Worm (Caenorhabditis elegans) whole organism, young adult: Measurements from ENCODE around the gene F20A1.8.

ENCODE experiments used
- B0336.3 ChIP-seq: fragments of 200-800 bp; sonication (Bioruptor generic); IDR thresholded peaks from 2 replicates; pipeline ENCODE4 v1.3.6; 2022; ENCODE audit warnings: missing genetic modification characterization, missing compliant biosample characterization
- F22D6.2 ChIP-seq: sonication (generic microtip); optimal IDR thresholded peaks from 2 replicates; lab custom pipeline; 2016; ENCODE audit warnings: mild to moderate bottlenecking, missing genetic modification characterization, missing compliant biosample characterization
- F33H1.4 ChIP-seq: fragments of 200-800 bp; sonication (Bioruptor generic); IDR thresholded peaks from 2 replicates; pipeline ENCODE4 v1.3.6; 2022; ENCODE audit warnings: missing genetic modification reagents, missing genetic modification characterization, missing compliant biosample characterization
- F52B5.7 ChIP-seq: sonication (generic microtip); optimal IDR thresholded peaks from 2 replicates; lab custom pipeline; 2016; ENCODE audit warnings: mild to moderate bottlenecking, missing genetic modification characterization, missing compliant biosample characterization
- F55B11.4 ChIP-seq: sonication (generic microtip); optimal IDR thresholded peaks from 2 replicates; lab custom pipeline; 2016; ENCODE audit warnings: missing compliant biosample characterization, missing genetic modification characterization, borderline replicate concordance; ENCODE audit not compliant: insufficient read depth
- F57A8.1 ChIP-seq: fragments of 200-800 bp; sonication (Bioruptor generic); optimal IDR thresholded peaks from 2 replicates; lab custom pipeline; 2018; ENCODE audit warnings: mild to moderate bottlenecking, missing genetic modification characterization, moderate library complexity, missing compliant biosample characterization
- K11D2.4 ChIP-seq: fragments of 200-800 bp; sonication (Bioruptor generic); IDR thresholded peaks from 2 replicates; pipeline ENCODE4 v1.3.6; 2022; ENCODE audit warnings: missing genetic modification reagents, missing genetic modification characterization, missing compliant biosample characterization
- K12H6.12 ChIP-seq: fragments of 200-800 bp; sonication (Bioruptor generic); optimal IDR thresholded peaks from 2 replicates; lab custom pipeline; 2018; ENCODE audit warnings: mild to moderate bottlenecking, missing genetic modification characterization, missing compliant biosample characterization
- T07F8.4 ChIP-seq: sonication (generic microtip); optimal IDR thresholded peaks from 2 replicates; lab custom pipeline; 2016; ENCODE audit warnings: mild to moderate bottlenecking, missing genetic modification characterization, moderate library complexity, missing compliant biosample characterization
- Y53G8AR.9 ChIP-seq: fragments of 200-800 bp; sonication (Bioruptor generic); conservative IDR thresholded peaks from 2 replicates; pipeline ENCODE4 v1.3.6; 2022; ENCODE audit warnings: missing genetic modification reagents, missing genetic modification characterization, missing compliant biosample characterization
- Y56A3A.18 ChIP-seq: fragments of 200-800 bp; sonication (Bioruptor generic); IDR thresholded peaks from 2 replicates; pipeline ENCODE4 v1.3.6; 2022; ENCODE audit warnings: missing genetic modification reagents, missing genetic modification characterization, missing compliant biosample characterization
- ZK185.1 ChIP-seq: sonication (generic microtip); optimal IDR thresholded peaks from 2 replicates; lab custom pipeline; 2016; ENCODE audit warnings: mild to moderate bottlenecking, missing genetic modification characterization, missing compliant biosample characterization; ENCODE audit not compliant: poor library complexity, severe bottlenecking
- akir-1 ChIP-seq: fragments of 200-800 bp; sonication (Bioruptor generic); optimal IDR thresholded peaks from 2 replicates; lab custom pipeline; 2018; ENCODE audit warnings: mild to moderate bottlenecking, missing genetic modification characterization, moderate library complexity, missing compliant biosample characterization
- atf-7 ChIP-seq: sonication (generic microtip); optimal IDR thresholded peaks from 2 replicates; lab custom pipeline; 2017; ENCODE audit warnings: mild to moderate bottlenecking, missing genetic modification characterization, missing compliant biosample characterization
- attf-5 ChIP-seq: fragments of 200-800 bp; sonication (Bioruptor generic); optimal IDR thresholded peaks from 2 replicates; lab custom pipeline; 2018; ENCODE audit warnings: mild to moderate bottlenecking, missing genetic modification characterization, missing compliant biosample characterization
- bed-1 ChIP-seq: fragments of 200-800 bp; sonication (Bioruptor generic); IDR thresholded peaks from 2 replicates; pipeline ENCODE4 v1.3.6; 2022; ENCODE audit warnings: missing genetic modification reagents, missing genetic modification characterization, missing compliant biosample characterization
- bed-2 ChIP-seq: fragments of 200-800 bp; sonication (Bioruptor generic); IDR thresholded peaks from 2 replicates; pipeline ENCODE4 v1.3.6; 2022; ENCODE audit warnings: missing genetic modification reagents, missing genetic modification characterization, missing compliant biosample characterization
- ceh-100 ChIP-seq: fragments of 200-800 bp; sonication (Bioruptor generic); IDR thresholded peaks from 2 replicates; pipeline ENCODE4 v1.3.6; 2022; ENCODE audit warnings: missing genetic modification reagents, missing genetic modification characterization, missing compliant biosample characterization
- ceh-27 ChIP-seq: fragments of 200-800 bp; sonication (Bioruptor generic); optimal IDR thresholded peaks from 2 replicates; lab custom pipeline; 2018; ENCODE audit warnings: mild to moderate bottlenecking, missing genetic modification characterization, moderate library complexity, missing compliant biosample characterization
- chd-7 ChIP-seq: sonication (generic microtip); optimal IDR thresholded peaks from 2 replicates; lab custom pipeline; 2016; ENCODE audit warnings: mild to moderate bottlenecking, missing genetic modification characterization, moderate library complexity, missing compliant biosample characterization
- dox-1 ChIP-seq: fragments of 200-800 bp; sonication (Bioruptor generic); IDR thresholded peaks from 2 replicates; pipeline ENCODE4 v1.3.6; 2022; ENCODE audit warnings: missing genetic modification reagents, missing genetic modification characterization, missing compliant biosample characterization
- ekl-4 ChIP-seq: fragments of 200-800 bp; sonication (Bioruptor generic); IDR thresholded peaks from 2 replicates; pipeline ENCODE4 v1.3.6; 2022; ENCODE audit warnings: missing genetic modification reagents, missing genetic modification characterization, missing compliant biosample characterization
- fkh-3 ChIP-seq: sonication (generic microtip); optimal IDR thresholded peaks from 2 replicates; lab custom pipeline; 2016; ENCODE audit warnings: mild to moderate bottlenecking, missing genetic modification characterization, missing compliant biosample characterization
- hsf-1 ChIP-seq: fragments of 200-800 bp; sonication (Bioruptor generic); IDR thresholded peaks from 2 replicates; pipeline ENCODE4 v1.3.6; 2022; ENCODE audit warnings: missing genetic modification reagents, missing genetic modification characterization, missing compliant biosample characterization
- lir-1 ChIP-seq: fragments of 200-800 bp; sonication (Bioruptor generic); conservative IDR thresholded peaks from 2 replicates; pipeline ENCODE4 v1.3.6; 2022; ENCODE audit warnings: missing genetic modification reagents, missing genetic modification characterization, missing compliant biosample characterization
- lsl-1 ChIP-seq: fragments of 200-800 bp; sonication (Bioruptor generic); optimal IDR thresholded peaks from 2 replicates; lab custom pipeline; 2018; ENCODE audit warnings: mild to moderate bottlenecking, missing genetic modification characterization, moderate library complexity, missing compliant biosample characterization
- madf-6 ChIP-seq: fragments of 200-800 bp; sonication (Bioruptor generic); IDR thresholded peaks from 2 replicates; pipeline ENCODE4 v1.3.6; 2022; ENCODE audit warnings: missing genetic modification reagents, missing genetic modification characterization, missing compliant biosample characterization
- mes-4 ChIP-seq: sonication (generic microtip); optimal IDR thresholded peaks from 2 replicates; lab custom pipeline; 2016; ENCODE audit warnings: missing genotype, missing genetic modification characterization, missing compliant biosample characterization
- mxl-1 ChIP-seq: sonication (generic microtip); optimal IDR thresholded peaks from 2 replicates; lab custom pipeline; 2016; ENCODE audit warnings: missing genetic modification characterization, missing compliant biosample characterization
- nfya-1 ChIP-seq: sonication (generic microtip); optimal IDR thresholded peaks from 2 replicates; lab custom pipeline; 2017; ENCODE audit warnings: antibody characterized with exemption, missing compliant biosample characterization, missing genetic modification characterization, borderline replicate concordance; ENCODE audit not compliant: insufficient read depth
- nfyb-1 ChIP-seq: fragments of 200-800 bp; sonication (Bioruptor generic); IDR thresholded peaks from 2 replicates; pipeline ENCODE4 v1.3.6; 2022; ENCODE audit warnings: missing genetic modification reagents, missing genetic modification characterization, missing compliant biosample characterization
- nhr-120 ChIP-seq: fragments of 200-800 bp; sonication (Bioruptor generic); IDR thresholded peaks from 2 replicates; pipeline ENCODE4 v1.3.6; 2022; ENCODE audit warnings: missing genetic modification characterization, missing compliant biosample characterization
- nhr-179 ChIP-seq: sonication (generic microtip); optimal IDR thresholded peaks from 2 replicates; lab custom pipeline; 2016; ENCODE audit warnings: mild to moderate bottlenecking, missing genetic modification characterization, missing compliant biosample characterization
- nhr-27 ChIP-seq: fragments of 200-800 bp; sonication (Bioruptor generic); optimal IDR thresholded peaks from 2 replicates; lab custom pipeline; 2018; ENCODE audit warnings: mild to moderate bottlenecking, missing genetic modification characterization, moderate library complexity, missing compliant biosample characterization
- nhr-90 ChIP-seq: sonication (generic microtip); optimal IDR thresholded peaks from 2 replicates; lab custom pipeline; 2016; ENCODE audit warnings: missing genotype, mild to moderate bottlenecking, missing genetic modification characterization, missing compliant biosample characterization
- pbrm-1 ChIP-seq: fragments of 200-800 bp; sonication (Bioruptor generic); IDR thresholded peaks from 2 replicates; pipeline ENCODE4 v1.3.6; 2022; ENCODE audit warnings: missing genetic modification reagents, missing genetic modification characterization, missing compliant biosample characterization
- pha-4 ChIP-seq: fragments of 150-350 bp; sonication (generic microtip); optimal IDR thresholded peaks from 2 replicates; lab custom pipeline; 2014; ENCODE audit warnings: missing biosample characterization, missing genetic modification reagents, missing genetic modification characterization
- rec-8 ChIP-seq, 2 experiments: sonication (generic microtip); optimal IDR thresholded peaks; 2 replicates each; lab custom pipeline; 2016; ENCODE audit warnings: mild to moderate bottlenecking in 2 of 2, missing genetic modification characterization in 2 of 2, missing genetic modification reagents in 2 of 2, missing genotype in 2 of 2, missing biosample characterization in 1 of 2, missing compliant biosample characterization in 1 of 2, moderate library complexity in 1 of 2
- repo-1 ChIP-seq: sonication (generic microtip); optimal IDR thresholded peaks from 2 replicates; lab custom pipeline; 2017; ENCODE audit warnings: mild to moderate bottlenecking, missing genetic modification characterization, missing compliant biosample characterization
- rpc-1 ChIP-seq, 2 experiments: fragments of 150-350 bp in 1 of 2; sonication (generic microtip) in 1 of 2; optimal IDR thresholded peaks; 2 replicates each; lab custom pipeline; 2014 to 2018; ENCODE audit warnings: missing biosample characterization in 1 of 2, missing genetic modification characterization in 1 of 2, missing genetic modification reagents in 1 of 2, missing genotype in 1 of 2
- sdz-38 ChIP-seq: sonication (generic microtip); optimal IDR thresholded peaks from 2 replicates; lab custom pipeline; 2016; ENCODE audit warnings: missing genotype, missing genetic modification characterization, missing compliant biosample characterization
- snpc-3.4 ChIP-seq: sonication (generic microtip); optimal IDR thresholded peaks from 2 replicates; lab custom pipeline; 2017; ENCODE audit warnings: missing genetic modification characterization, mild to moderate bottlenecking, missing compliant biosample characterization, antibody characterized with exemption, moderate library complexity, missing genotype, missing genetic modification reagents
- somi-1 ChIP-seq: fragments of 200-800 bp; sonication (Bioruptor generic); optimal IDR thresholded peaks from 2 replicates; lab custom pipeline; 2018; ENCODE audit warnings: mild to moderate bottlenecking, missing genetic modification characterization, missing compliant biosample characterization
- unc-130 ChIP-seq: sonication (generic microtip); optimal IDR thresholded peaks from 2 replicates; lab custom pipeline; 2016; ENCODE audit warnings: missing genetic modification reagents, missing genetic modification characterization, missing compliant biosample characterization
- zfh-2 ChIP-seq: fragments of 200-800 bp; sonication (Bioruptor generic); conservative IDR thresholded peaks from 2 replicates; pipeline ENCODE4 v1.3.6; 2022; ENCODE audit warnings: missing genetic modification reagents, missing genetic modification characterization, missing compliant biosample characterization
- ztf-22 ChIP-seq: fragments of 200-800 bp; sonication (Bioruptor generic); optimal IDR thresholded peaks from 2 replicates; lab custom pipeline; 2018; ENCODE audit warnings: mild to moderate bottlenecking, missing genetic modification characterization, moderate library complexity, missing compliant biosample characterization
- ztf-26 ChIP-seq: sonication (generic microtip); optimal IDR thresholded peaks from 2 replicates; lab custom pipeline; 2017; ENCODE audit warnings: missing genetic modification characterization, missing compliant biosample characterization
- ztf-3 ChIP-seq: fragments of 200-800 bp; sonication (Bioruptor generic); optimal IDR thresholded peaks from 2 replicates; lab custom pipeline; 2018; ENCODE audit warnings: mild to moderate bottlenecking, missing genetic modification characterization, missing compliant biosample characterization

The F20A1.8 gene

DNA sequence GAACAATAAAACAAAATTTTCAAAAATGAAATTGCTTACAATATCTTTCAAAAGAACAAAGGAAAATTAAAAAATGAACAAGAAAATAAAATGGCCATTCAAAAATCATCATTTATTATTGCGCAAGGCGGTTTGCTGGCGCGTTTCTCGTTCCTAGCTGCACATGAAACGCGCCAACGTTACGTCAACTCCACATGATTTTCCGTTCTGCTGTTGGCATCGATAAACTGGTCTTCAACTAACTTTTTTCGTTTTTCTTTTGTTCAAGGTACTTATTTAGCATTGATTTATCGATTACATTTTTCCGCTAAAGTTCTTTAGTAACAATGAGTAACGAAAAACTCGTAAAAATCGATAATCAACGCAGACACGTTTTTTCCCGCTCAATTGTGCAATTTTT, 13.0 kb upstream of the F20A1.8 start, which contains the start of the genes Y57E12AL.6 and Y57E12AL.1 (continued):
- TF ChIP-seq mes-4 (tag; lab: Kevin White, UChicago) (no peak), attf-5 (peak; percentile 84), lir-1 (0 out of 2 replicates have a peak, but pooled peaks have one; percentile 24), atf-7 (peak; percentile 33), pha-4 (tag; lab: Kevin White, UChicago) (peak; percentile 38), ztf-3 (GFP tag; lab: Kevin White, UChicago) (no peak), nhr-90 (tag; lab: Kevin White, UChicago) (no peak), unc-130 (no peak), Y53G8AR.9 (GFP tag; lab: Robert Waterston, UW) (peak; percentile 70; the same call in 1 of the 2 replicates), repo-1 (peak; percentile 48), madf-6 (GFP tag; lab: Robert Waterston, UW) (peak; percentile 69), T07F8.4 (tag; lab: Kevin White, UChicago) (no peak), nfya-1 (tag; lab: Kevin White, UChicago) (no peak), K11D2.4 (peak; percentile 78), nhr-179 (tag; lab: Kevin White, UChicago) (no peak), bed-1 (GFP tag; lab: Robert Waterston, UW) (no peak), F52B5.7 (no peak), somi-1 (GFP tag; lab: Kevin White, UChicago) (peak; percentile 66), Y56A3A.18 (GFP tag; lab: Robert Waterston, UW) (no peak), nhr-27 (tag; lab: Kevin White, UChicago) (no peak), rec-8 (tag; optimal IDR thresholded peaks at IDR 0.05; lab: Kevin White, UChicago) (no peak), nhr-120 (GFP tag; lab: Robert Waterston, UW) (no peak), zfh-2 (GFP tag; lab: Robert Waterston, UW) (0 out of 2 replicates have a peak, but pooled peaks have one; percentile 15), nfyb-1 (GFP tag; lab: Robert Waterston, UW) (0 out of 2 replicates have a peak, but pooled peaks have one; percentile 38), F33H1.4 (GFP tag; lab: Robert Waterston, UW) (peak; percentile 55; the same call in 1 of the 2 replicates), sdz-38 (tag; lab: Kevin White, UChicago) (no peak), ceh-27 (GFP tag; lab: Kevin White, UChicago) (no peak), rpc-1 (optimal IDR thresholded peaks at IDR 0.05; lab: Kevin White, UChicago) (no peak), rpc-1 (tag; optimal IDR thresholded peaks at IDR 0.05; lab: Kevin White, UChicago) (no peak), ztf-22 (GFP tag; lab: Kevin White, UChicago) (no peak), F57A8.1 (no peak), ceh-100 (GFP tag; lab: Robert Waterston, UW) (0 out of 2 replicates have a peak, but pooled peaks have one; percentile 11), fkh-3 (no peak), ztf-26 (tag; lab: Kevin White, UChicago) (peak; percentile 55), mxl-1 (tag; lab: Kevin White, UChicago) (no peak), akir-1 (GFP tag; lab: Kevin White, UChicago) (no peak), ekl-4 (GFP tag; lab: Robert Waterston, UW) (peak; percentile 45; the same call in 1 of the 2 replicates), chd-7 (no peak), F22D6.2 (no peak), lsl-1 (GFP tag; lab: Kevin White, UChicago) (peak; percentile 56), B0336.3 (GFP tag; lab: Robert Waterston, UW) (peak; percentile 65; the same call in 1 of the 2 replicates), pbrm-1 (GFP tag; lab: Robert Waterston, UW) (peak; percentile 46; the same call in 1 of the 2 replicates), K12H6.12 (tag; lab: Kevin White, UChicago) (peak; percentile 52), dox-1 (GFP tag; lab: Robert Waterston, UW) (peak; percentile 87), snpc-3.4 (peak; percentile 89), bed-2 (GFP tag; lab: Robert Waterston, UW) (no peak), ZK185.1 (tag; lab: Kevin White, UChicago) (peak; percentile 78), F55B11.4 (tag; lab: Kevin White, UChicago) (no peak), hsf-1 (no peak)
